Worm (Caenorhabditis elegans) whole organism, L3 larva: ENCODE results near the gene T14B4.9.

Experiments
- R02D3.7 ChIP-seq: fragments of 150-350 bp; optimal IDR thresholded peaks from 2 replicates; lab custom pipeline; 2014; ENCODE audit warnings: missing biosample characterization, missing genetic modification characterization
- ZK546.5 ChIP-seq: sonication (generic microtip); optimal IDR thresholded peaks from 2 replicates; lab custom pipeline; 2017; ENCODE audit warnings: missing biosample characterization, missing genetic modification characterization
- aly-2 ChIP-seq: fragments of 150-350 bp; optimal IDR thresholded peaks from 2 replicates; lab custom pipeline; 2014; ENCODE audit warnings: missing biosample characterization, missing genetic modification characterization
- ama-1 ChIP-seq: fragments of 150-350 bp; optimal IDR thresholded peaks from 2 replicates; lab custom pipeline; 2018
- ceh-16 ChIP-seq: sonication (generic microtip); optimal IDR thresholded peaks from 2 replicates; lab custom pipeline; 2017; ENCODE audit warnings: missing biosample characterization, missing genetic modification characterization
- ceh-28 ChIP-seq: fragments of 150-350 bp; optimal IDR thresholded peaks from 2 replicates; lab custom pipeline; 2014; ENCODE audit warnings: missing biosample characterization, missing genetic modification reagents, missing genetic modification characterization
- ceh-82 ChIP-seq: fragments of 150-350 bp; optimal IDR thresholded peaks from 2 replicates; lab custom pipeline; 2014; ENCODE audit warnings: missing biosample characterization, missing genetic modification characterization
- ceh-9 ChIP-seq: sonication (generic microtip); optimal IDR thresholded peaks from 2 replicates; lab custom pipeline; 2018; ENCODE audit warnings: missing biosample characterization, missing genetic modification characterization
- daf-12 ChIP-seq: fragments of 150-350 bp; optimal IDR thresholded peaks from 2 replicates; lab custom pipeline; 2014; ENCODE audit warnings: missing biosample characterization, missing genetic modification reagents, missing genetic modification characterization
- egl-27 ChIP-seq: sonication (generic microtip); optimal IDR thresholded peaks from 4 replicates; lab custom pipeline; 2017; ENCODE audit warnings: missing biosample characterization, missing genetic modification reagents, missing genetic modification characterization
- egl-5 ChIP-seq: fragments of 150-350 bp; optimal IDR thresholded peaks from 2 replicates; lab custom pipeline; 2017; ENCODE audit warnings: missing biosample characterization, missing genetic modification reagents, missing genetic modification characterization, inconsistent platforms
- elt-1 ChIP-seq: fragments of 150-350 bp; optimal IDR thresholded peaks from 2 replicates; lab custom pipeline; 2014; ENCODE audit warnings: missing biosample characterization, missing genetic modification characterization
- elt-2 ChIP-seq: sonication (generic microtip); optimal IDR thresholded peaks from 2 replicates; lab custom pipeline; 2016; ENCODE audit warnings: missing genetic modification reagents, mild to moderate bottlenecking, missing genetic modification characterization, missing compliant biosample characterization
- elt-3 ChIP-seq, 3 experiments: fragments of 150-350 bp in 1 of 3; sonication (generic microtip) in 2 of 3; optimal IDR thresholded peaks; 2 replicates in 2 of 3; 4 replicates in 1 of 3; lab custom pipeline; 2014 to 2017; ENCODE audit warnings: missing biosample characterization in 3 of 3, missing genetic modification characterization in 3 of 3
- eor-1 ChIP-seq, 2 experiments: fragments of 150-350 bp; optimal IDR thresholded peaks; 2 replicates each; lab custom pipeline; 2014 to 2018; ENCODE audit warnings: missing biosample characterization in 2 of 2, missing genetic modification characterization in 2 of 2
- fkh-10 ChIP-seq: sonication (generic microtip); optimal IDR thresholded peaks from 2 replicates; lab custom pipeline; 2017; ENCODE audit warnings: missing biosample characterization, missing genetic modification reagents, missing genetic modification characterization
- fkh-2 ChIP-seq: fragments of 150-350 bp; optimal IDR thresholded peaks from 2 replicates; lab custom pipeline; 2014; ENCODE audit warnings: missing biosample characterization, missing genetic modification reagents, missing genetic modification characterization
- fos-1 ChIP-seq: fragments of 150-350 bp; optimal IDR thresholded peaks from 2 replicates; lab custom pipeline; 2014; ENCODE audit warnings: missing biosample characterization, missing genetic modification characterization
- hmg-11 ChIP-seq: sonication (generic microtip); optimal IDR thresholded peaks from 2 replicates; lab custom pipeline; 2016; ENCODE audit warnings: missing genetic modification characterization, missing compliant biosample characterization
- jun-1 ChIP-seq: fragments of 150-350 bp; optimal IDR thresholded peaks from 2 replicates; lab custom pipeline; 2014; ENCODE audit warnings: missing biosample characterization, missing genetic modification reagents, missing genetic modification characterization
- lin-15B ChIP-seq: fragments of 150-350 bp; optimal IDR thresholded peaks from 2 replicates; lab custom pipeline; 2014; ENCODE audit warnings: missing biosample characterization, missing genetic modification characterization
- lin-39 ChIP-seq: fragments of 150-350 bp; optimal IDR thresholded peaks from 2 replicates; lab custom pipeline; 2018; ENCODE audit warnings: missing biosample characterization, missing genetic modification reagents, missing genetic modification characterization
- lsy-12 ChIP-seq: sonication (generic microtip); optimal IDR thresholded peaks from 2 replicates; lab custom pipeline; 2016; ENCODE audit warnings: mild to moderate bottlenecking, missing genetic modification characterization, missing compliant biosample characterization
- mdl-1 ChIP-seq: fragments of 150-350 bp; optimal IDR thresholded peaks from 2 replicates; lab custom pipeline; 2014; ENCODE audit warnings: missing biosample characterization, missing genetic modification characterization
- mml-1 ChIP-seq: fragments of 150-350 bp; sonication (generic microtip); optimal IDR thresholded peaks from 3 replicates; lab custom pipeline; 2014; ENCODE audit warnings: missing biosample characterization, missing genetic modification characterization
- nfya-1 ChIP-seq: sonication (generic microtip); optimal IDR thresholded peaks from 2 replicates; lab custom pipeline; 2017; ENCODE audit warnings: missing genetic modification characterization, mild to moderate bottlenecking, missing compliant biosample characterization, antibody characterized with exemption, moderate library complexity; ENCODE audit not compliant: insufficient read depth
- nhr-11 ChIP-seq: fragments of 150-350 bp; optimal IDR thresholded peaks from 2 replicates; lab custom pipeline; 2014; ENCODE audit warnings: missing biosample characterization, missing genetic modification characterization
- nhr-12 ChIP-seq: fragments of 150-350 bp; optimal IDR thresholded peaks from 2 replicates; lab custom pipeline; 2014; ENCODE audit warnings: missing biosample characterization, missing genetic modification characterization
- nhr-23 ChIP-seq: fragments of 150-350 bp; optimal IDR thresholded peaks from 2 replicates; lab custom pipeline; 2014; ENCODE audit warnings: missing biosample characterization, missing genetic modification reagents, missing genetic modification characterization
- nhr-237 ChIP-seq: fragments of 150-350 bp; optimal IDR thresholded peaks from 2 replicates; lab custom pipeline; 2014; ENCODE audit warnings: missing biosample characterization, missing genetic modification characterization
- nhr-25 ChIP-seq: sonication (generic microtip); optimal IDR thresholded peaks from 2 replicates; lab custom pipeline; 2017; ENCODE audit warnings: missing biosample characterization, missing genetic modification characterization
- nhr-28 ChIP-seq: fragments of 150-350 bp; optimal IDR thresholded peaks from 2 replicates; lab custom pipeline; 2014; ENCODE audit warnings: missing biosample characterization, missing genetic modification characterization
- nhr-43 ChIP-seq: sonication (generic microtip); optimal IDR thresholded peaks from 2 replicates; lab custom pipeline; 2016; ENCODE audit warnings: mild to moderate bottlenecking, missing genetic modification characterization, missing compliant biosample characterization; ENCODE audit not compliant: poor library complexity, severe bottlenecking
- nhr-67 ChIP-seq: fragments of 150-350 bp; optimal IDR thresholded peaks from 2 replicates; lab custom pipeline; 2014; ENCODE audit warnings: missing biosample characterization, missing genetic modification characterization
- nhr-76 ChIP-seq: fragments of 150-350 bp; sonication (generic microtip); optimal IDR thresholded peaks from 5 replicates; lab custom pipeline; 2014; ENCODE audit warnings: missing biosample characterization, missing genetic modification characterization
- nhr-77 ChIP-seq: fragments of 150-350 bp; optimal IDR thresholded peaks from 2 replicates; lab custom pipeline; 2014; ENCODE audit warnings: missing biosample characterization, missing genetic modification characterization
- pha-4 ChIP-seq: fragments of 150-350 bp; optimal IDR thresholded peaks from 2 replicates; lab custom pipeline; 2014; ENCODE audit warnings: missing biosample characterization, missing genetic modification reagents, missing genetic modification characterization
- pqm-1 ChIP-seq: fragments of 150-350 bp; optimal IDR thresholded peaks from 2 replicates; lab custom pipeline; 2017; ENCODE audit warnings: missing biosample characterization, missing genetic modification characterization, inconsistent platforms
- sea-2 ChIP-seq: fragments of 150-350 bp; sonication (generic microtip); optimal IDR thresholded peaks from 4 replicates; lab custom pipeline; 2014; ENCODE audit warnings: missing biosample characterization, missing genetic modification reagents, missing genetic modification characterization
- skn-1 ChIP-seq: fragments of 150-350 bp; optimal IDR thresholded peaks from 2 replicates; lab custom pipeline; 2014; ENCODE audit warnings: missing biosample characterization, missing genetic modification characterization
- snpc-4 ChIP-seq: fragments of 150-350 bp; optimal IDR thresholded peaks from 2 replicates; lab custom pipeline; 2014; ENCODE audit warnings: missing biosample characterization, missing genetic modification characterization
- tbx-2 ChIP-seq: sonication (generic microtip); optimal IDR thresholded peaks from 2 replicates; lab custom pipeline; 2016; ENCODE audit warnings: mild to moderate bottlenecking, missing genetic modification characterization, missing compliant biosample characterization
- unc-39 ChIP-seq: sonication (generic microtip); optimal IDR thresholded peaks from 4 replicates; lab custom pipeline; 2017; ENCODE audit warnings: missing biosample characterization, missing genetic modification characterization
- unc-62 ChIP-seq: fragments of 150-350 bp; sonication (generic microtip); optimal IDR thresholded peaks from 4 replicates; lab custom pipeline; 2014; ENCODE audit warnings: missing biosample characterization, missing genetic modification reagents, missing genetic modification characterization
- zag-1 ChIP-seq: fragments of 150-350 bp; optimal IDR thresholded peaks from 2 replicates; lab custom pipeline; 2014; ENCODE audit warnings: missing biosample characterization, missing genetic modification characterization
- ztf-11 ChIP-seq: fragments of 150-350 bp; optimal IDR thresholded peaks from 2 replicates; lab custom pipeline; 2014; ENCODE audit warnings: missing biosample characterization, missing genetic modification characterization
- ztf-4 ChIP-seq: fragments of 150-350 bp; optimal IDR thresholded peaks from 2 replicates; lab custom pipeline; 2014; ENCODE audit warnings: missing biosample characterization, missing genetic modification characterization

The T14B4.9 gene

DNA sequence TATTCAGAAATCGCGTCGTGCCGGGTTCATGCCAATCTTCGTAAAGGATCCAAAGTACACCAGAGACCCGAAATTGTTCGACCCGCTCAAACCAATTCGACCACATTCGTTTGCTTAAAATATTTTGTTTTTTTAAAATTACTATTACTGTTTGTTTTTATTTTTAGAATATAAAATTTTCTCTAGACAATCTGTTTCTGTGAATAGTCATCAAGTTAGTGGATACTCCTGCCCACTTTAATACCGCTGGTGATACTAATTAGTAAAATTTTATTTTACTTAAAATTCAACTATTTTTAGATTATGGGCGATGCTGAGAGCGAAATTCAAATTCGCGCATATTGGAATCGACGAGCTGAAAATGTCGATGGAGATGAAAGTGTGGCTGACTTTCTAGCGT lies 3.0 kb upstream of the T14B4.9 start, which contains the start of gene T14B4.1:
Gene T14B4.1 (plus strand): TSS at position 301 of the 400 bp plus-strand sequence.
- TF ChIP-seq mdl-1 (tag; lab: Kevin White, UChicago) (no peak), egl-5 (tag; lab: Kevin White, UChicago) (no peak), egl-27 (tag; lab: Kevin White, UChicago) (no peak)

DNA sequence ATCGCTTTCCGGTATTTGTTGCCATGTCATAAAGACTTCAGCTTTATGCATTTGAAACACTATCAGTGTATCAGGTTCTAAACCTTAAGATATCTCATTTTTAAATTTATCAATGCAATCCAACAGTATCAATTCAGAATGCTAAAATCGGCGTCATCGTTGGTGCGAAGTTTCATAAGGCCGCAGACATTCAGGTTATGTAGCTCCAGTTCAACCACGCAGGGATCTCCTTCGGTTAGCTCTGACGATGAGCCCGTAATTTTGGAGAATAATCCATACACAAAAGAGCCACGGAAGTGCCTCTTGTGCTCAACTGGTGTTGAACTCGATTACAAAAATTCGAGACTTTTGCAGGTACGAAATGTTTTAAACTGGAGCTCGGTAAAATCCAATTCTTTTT lies 2.4 kb upstream of the T14B4.9 start, which contains the start of gene mrps-18.C:
Gene mrps-18.C (plus strand): TSS at position 138 of the 400 bp plus-strand sequence.
- TF ChIP-seq lin-39 (tag; lab: Kevin White, UChicago): no peak
- TF ChIP-seq fos-1: no peak
- no peak for TF ChIP-seq ceh-28 (tag; lab: Kevin White, UChicago)
- TF ChIP-seq tbx-2 (tag; lab: Kevin White, UChicago): no peak

DNA sequence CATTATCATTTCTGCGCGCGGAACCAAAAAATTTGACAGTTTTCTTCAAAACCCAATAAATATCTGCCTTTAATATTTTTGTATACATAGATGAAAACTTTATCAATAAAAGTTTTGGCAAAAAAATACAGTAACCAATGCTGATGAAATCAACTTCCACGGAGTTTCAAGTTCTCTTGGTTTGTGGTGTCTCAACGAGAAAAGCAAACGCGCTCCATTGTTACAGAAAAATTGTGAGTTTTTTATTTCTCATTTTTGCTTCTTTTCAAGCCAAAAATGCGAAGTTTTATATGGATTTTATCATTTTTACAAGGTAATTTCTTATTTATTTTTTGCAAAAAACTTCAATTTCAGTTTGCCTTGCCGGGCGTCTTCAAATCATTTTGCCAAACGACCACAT lies 1.1 kb upstream of the T14B4.9 start, which contains the start of gene T14B4.3:
Gene T14B4.3 (plus strand): TSS at position 264 of the 400 bp plus-strand sequence.
- TF ChIP-seq nhr-25 (tag; lab: Kevin White, UChicago) (peak; percentile 54), R02D3.7 (tag; lab: Kevin White, UChicago) (no peak), ceh-28 (tag; lab: Kevin White, UChicago) (no peak), nhr-76 (tag; lab: Kevin White, UChicago) (no peak), egl-27 (tag; lab: Kevin White, UChicago) (no peak), aly-2 (tag; lab: Kevin White, UChicago) (no peak), zag-1 (no peak), unc-62 (GFP tag; lab: Kevin White, UChicago) (no peak), nfya-1 (tag; lab: Kevin White, UChicago) (peak; percentile 69), lin-39 (tag; lab: Kevin White, UChicago) (peak; percentile 17), ama-1 (no peak), unc-39 (tag; lab: Kevin White, UChicago) (no peak), lsy-12 (peak; percentile 15), daf-12 (tag; lab: Kevin White, UChicago) (no peak), sea-2 (GFP tag; lab: Kevin White, UChicago) (no peak), fkh-10 (GFP tag; lab: Kevin White, UChicago) (no peak), snpc-4 (tag; lab: Kevin White, UChicago) (peak; percentile 25), ceh-82 (no peak), hmg-11 (no peak), nhr-23 (tag; lab: Kevin White, UChicago) (peak; percentile 44), nhr-28 (tag; lab: Kevin White, UChicago) (no peak), fos-1 (no peak), nhr-11 (tag; lab: Kevin White, UChicago) (no peak), pha-4 (peak; percentile 93), nhr-43 (tag; lab: Kevin White, UChicago) (peak; percentile 69), ztf-11 (tag; lab: Kevin White, UChicago) (no peak), elt-1 (tag; lab: Kevin White, UChicago) (no peak), pqm-1 (tag; lab: Kevin White, UChicago) (peak; percentile 54), ztf-4 (tag; lab: Kevin White, UChicago) (no peak), ZK546.5 (tag; lab: Kevin White, UChicago) (no peak), nhr-237 (no peak), nhr-77 (tag; lab: Kevin White, UChicago) (no peak), eor-1 (tag; optimal IDR thresholded peaks at IDR 0.05; lab: Kevin White, UChicago) (no peak), ceh-9 (tag; lab: Kevin White, UChicago) (no peak), elt-2 (tag; lab: Kevin White, UChicago) (peak; percentile 27), nhr-12 (tag; lab: Kevin White, UChicago) (no peak), skn-1 (tag; lab: Kevin White, UChicago) (no peak), mml-1 (tag; lab: Kevin White, UChicago) (no peak), ceh-16 (no peak), lin-15B (peak; percentile 87), mdl-1 (tag; lab: Kevin White, UChicago) (no peak), elt-3 (tag; optimal IDR thresholded peaks at IDR 0.05; lab: Kevin White, UChicago) (no peak), jun-1 (no peak), egl-5 (tag; lab: Kevin White, UChicago) (peak; percentile 21), tbx-2 (tag; lab: Kevin White, UChicago) (no peak), fkh-2 (tag; lab: Kevin White, UChicago) (no peak), nhr-67 (tag; lab: Kevin White, UChicago) (no peak)
